Worm (Caenorhabditis elegans) whole organism, mixed stage, embryonic: Measurements from ENCODE around the gene Y75B8A.32.

Source experiments
- M03D4.4 ChIP-seq: sonication (generic microtip); optimal IDR thresholded peaks from 2 replicates; lab custom pipeline; 2017; ENCODE audit warnings: mild to moderate bottlenecking, missing genetic modification characterization, missing compliant biosample characterization
- bed-3 ChIP-seq: fragments of 200-800 bp; sonication (Bioruptor generic); optimal IDR thresholded peaks from 3 replicates; lab custom pipeline; 2018; ENCODE audit warnings: mild to moderate bottlenecking, missing genetic modification characterization, moderate library complexity, missing compliant biosample characterization
- blmp-1 ChIP-seq: fragments of 150-350 bp; optimal IDR thresholded peaks from 2 replicates; lab custom pipeline; 2014; ENCODE audit warnings: missing biosample characterization, missing genetic modification characterization
- ceh-39 ChIP-seq: fragments of 150-350 bp; optimal IDR thresholded peaks from 2 replicates; lab custom pipeline; 2014; ENCODE audit warnings: missing biosample characterization, missing genetic modification characterization
- ceh-43 ChIP-seq: fragments of 200-800 bp; sonication (Bioruptor generic); optimal IDR thresholded peaks from 2 replicates; lab custom pipeline; 2018; ENCODE audit warnings: mild to moderate bottlenecking, missing genetic modification characterization, moderate library complexity, missing compliant biosample characterization
- ceh-83 ChIP-seq: fragments of 200-800 bp; sonication (Bioruptor generic); optimal IDR thresholded peaks from 2 replicates; lab custom pipeline; 2018; ENCODE audit warnings: mild to moderate bottlenecking, missing genetic modification characterization, missing compliant biosample characterization
- cnd-1 ChIP-seq: fragments of 200-800 bp; sonication (Bioruptor generic); optimal IDR thresholded peaks from 2 replicates; lab custom pipeline; 2018; ENCODE audit warnings: mild to moderate bottlenecking, missing genetic modification characterization, missing compliant biosample characterization
- drap-1 ChIP-seq: fragments of 200-800 bp; sonication (Bioruptor generic); optimal IDR thresholded peaks from 3 replicates; lab custom pipeline; 2018; ENCODE audit warnings: mild to moderate bottlenecking, missing genetic modification characterization, missing compliant biosample characterization
- elt-1 ChIP-seq: sonication (generic microtip); optimal IDR thresholded peaks from 2 replicates; lab custom pipeline; 2017; ENCODE audit warnings: missing genetic modification characterization, mild to moderate bottlenecking, missing compliant biosample characterization, antibody characterized with exemption, moderate library complexity, borderline replicate concordance; ENCODE audit not compliant: insufficient read depth
- flh-1 ChIP-seq: fragments of 200-800 bp; sonication (Bioruptor generic); optimal IDR thresholded peaks from 2 replicates; lab custom pipeline; 2018; ENCODE audit warnings: mild to moderate bottlenecking, missing genetic modification characterization, moderate library complexity, missing compliant biosample characterization
- ham-2 ChIP-seq: fragments of 200-800 bp; sonication (Bioruptor generic); optimal IDR thresholded peaks from 2 replicates; lab custom pipeline; 2018; ENCODE audit warnings: mild to moderate bottlenecking, missing genetic modification characterization, missing compliant biosample characterization
- hlh-1 ChIP-seq: fragments of 150-350 bp; optimal IDR thresholded peaks from 2 replicates; lab custom pipeline; 2014; ENCODE audit warnings: missing biosample characterization, missing genetic modification reagents, missing genetic modification characterization
- lin-13 ChIP-seq: fragments of 150-350 bp; optimal IDR thresholded peaks from 2 replicates; lab custom pipeline; 2014; ENCODE audit warnings: missing biosample characterization, missing genetic modification characterization
- lin-32 ChIP-seq: fragments of 200-800 bp; sonication (Bioruptor generic); optimal IDR thresholded peaks from 2 replicates; lab custom pipeline; 2018; ENCODE audit warnings: mild to moderate bottlenecking, missing genetic modification characterization, missing compliant biosample characterization
- lsy-2 ChIP-seq: fragments of 150-350 bp; optimal IDR thresholded peaks from 2 replicates; lab custom pipeline; 2014; ENCODE audit warnings: missing biosample characterization, missing genetic modification characterization
- mab-5 ChIP-seq: fragments of 150-350 bp; optimal IDR thresholded peaks from 2 replicates; lab custom pipeline; 2014; ENCODE audit warnings: missing biosample characterization, missing genetic modification characterization
- mep-1 ChIP-seq: fragments of 150-350 bp; optimal IDR thresholded peaks from 2 replicates; lab custom pipeline; 2017; ENCODE audit warnings: missing biosample characterization, missing genetic modification reagents, missing genetic modification characterization, inconsistent platforms
- mls-2 ChIP-seq: sonication (generic microtip); optimal IDR thresholded peaks from 2 replicates; lab custom pipeline; 2016; ENCODE audit warnings: mild to moderate bottlenecking, missing genetic modification characterization, moderate library complexity, missing compliant biosample characterization
- nhr-12 ChIP-seq: fragments of 150-350 bp; optimal IDR thresholded peaks from 2 replicates; lab custom pipeline; 2014; ENCODE audit warnings: missing biosample characterization, missing genetic modification characterization
- nhr-2 ChIP-seq: fragments of 150-350 bp; optimal IDR thresholded peaks from 2 replicates; lab custom pipeline; 2014; ENCODE audit warnings: missing biosample characterization, missing genetic modification characterization
- nhr-237 ChIP-seq: fragments of 150-350 bp; optimal IDR thresholded peaks from 2 replicates; lab custom pipeline; 2014; ENCODE audit warnings: missing biosample characterization, missing genetic modification characterization
- nhr-28 ChIP-seq: fragments of 150-350 bp; optimal IDR thresholded peaks from 2 replicates; lab custom pipeline; 2014; ENCODE audit warnings: missing biosample characterization, missing genetic modification characterization
- pha-4 ChIP-seq: fragments of 150-350 bp; optimal IDR thresholded peaks from 2 replicates; lab custom pipeline; 2018; ENCODE audit warnings: missing biosample characterization, missing genetic modification reagents, missing genetic modification characterization
- sem-2 ChIP-seq: fragments of 200-800 bp; sonication (Bioruptor generic); optimal IDR thresholded peaks from 2 replicates; lab custom pipeline; 2018; ENCODE audit warnings: mild to moderate bottlenecking, missing genetic modification characterization, missing compliant biosample characterization
- snpc-4 ChIP-seq: fragments of 150-350 bp; optimal IDR thresholded peaks from 2 replicates; lab custom pipeline; 2014; ENCODE audit warnings: missing biosample characterization, missing genetic modification characterization
- tbx-8 ChIP-seq: fragments of 200-800 bp; sonication (Bioruptor generic); optimal IDR thresholded peaks from 2 replicates; lab custom pipeline; 2018; ENCODE audit warnings: mild to moderate bottlenecking, missing genetic modification characterization, moderate library complexity, missing compliant biosample characterization
- unc-120 ChIP-seq: sonication (generic microtip); optimal IDR thresholded peaks from 2 replicates; lab custom pipeline; 2017; ENCODE audit warnings: missing genetic modification characterization, missing compliant biosample characterization; ENCODE audit not compliant: poor library complexity, severe bottlenecking
- unc-39 ChIP-seq: fragments of 150-350 bp; optimal IDR thresholded peaks from 2 replicates; lab custom pipeline; 2014; ENCODE audit warnings: missing biosample characterization, missing genetic modification characterization
- unc-62 ChIP-seq: fragments of 150-350 bp; optimal IDR thresholded peaks from 2 replicates; lab custom pipeline; 2014; ENCODE audit warnings: missing biosample characterization, missing genetic modification reagents, missing genetic modification characterization
- zip-8 ChIP-seq: fragments of 150-350 bp; optimal IDR thresholded peaks from 2 replicates; lab custom pipeline; 2014; ENCODE audit warnings: missing biosample characterization, missing genetic modification characterization
- ztf-11 ChIP-seq: fragments of 150-350 bp; optimal IDR thresholded peaks from 2 replicates; lab custom pipeline; 2014; ENCODE audit warnings: missing biosample characterization, missing genetic modification characterization

Y75B8A.32 gene

DNA sequence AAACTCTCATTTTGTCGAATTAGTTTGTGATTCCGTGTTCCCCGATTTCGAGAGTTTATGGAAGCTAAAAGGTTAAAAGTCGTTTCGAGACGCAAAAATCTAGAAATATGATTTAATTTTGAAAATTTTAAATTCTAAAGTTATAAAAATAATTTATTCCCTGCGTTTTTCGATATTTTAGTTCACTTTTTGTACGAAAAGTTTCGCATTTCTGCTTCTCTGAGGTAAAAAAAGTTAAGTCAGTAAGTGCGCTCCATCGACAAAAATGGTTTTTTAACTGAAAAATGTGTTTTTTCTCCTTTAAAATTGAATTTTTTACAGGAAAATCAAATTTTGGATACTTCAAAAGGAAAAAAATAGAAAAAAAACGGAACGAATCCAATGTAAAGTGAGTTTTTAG lies 24.9 kb downstream of the Y75B8A.32 start, which contains the start of gene zip-1:
Gene zip-1, plus strand, starts transcription at position 301 of the 400 bp plus-strand sequence.
- TF ChIP-seq ceh-83 (no peak), unc-62 (GFP tag; lab: Kevin White, UChicago) (no peak), nhr-12 (tag; lab: Kevin White, UChicago) (no peak), drap-1 (GFP tag; lab: Kevin White, UChicago) (no peak), flh-1 (no peak), pha-4 (tag; lab: Kevin White, UChicago) (no peak), bed-3 (GFP tag; lab: Kevin White, UChicago) (no peak), snpc-4 (no peak), unc-39 (tag; lab: Kevin White, UChicago) (no peak), ztf-11 (tag; lab: Kevin White, UChicago) (no peak), sem-2 (no peak)

- TF ChIP-seq lin-13 (tag; lab: Kevin White, UChicago) (no peak), pha-4 (tag; lab: Kevin White, UChicago) (no peak), tbx-8 (GFP tag; lab: Kevin White, UChicago) (no peak), unc-120 (no peak), cnd-1 (tag; lab: Kevin White, UChicago) (no peak)
- TF ChIP-seq, all 35 proteins: peak for 0
These were observed 27.1 kb downstream of the Y75B8A.32 start for ce11 chrIII:12331300-12331699.

DNA sequence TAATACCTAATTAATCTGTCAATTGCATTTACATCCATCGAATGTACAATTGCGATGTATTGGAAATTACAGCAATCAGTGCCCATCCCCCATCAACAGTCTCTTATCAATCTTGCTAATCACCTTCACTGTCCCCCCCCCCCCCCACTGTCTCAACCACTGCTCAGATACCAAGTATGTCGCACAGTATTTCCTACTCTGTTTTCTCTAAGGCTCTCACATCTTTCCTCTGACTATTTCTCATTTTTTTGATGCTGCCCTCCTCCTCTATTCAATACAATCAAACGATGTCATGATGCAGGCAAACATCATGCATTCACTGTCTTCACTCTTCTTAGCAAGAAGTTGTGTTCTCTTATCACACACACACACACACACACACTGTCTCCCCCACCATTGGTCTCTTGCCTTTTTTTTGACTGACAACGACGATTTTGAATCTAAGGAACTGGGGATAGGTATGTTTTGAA lies 30.8 kb downstream of the Y75B8A.32 start, which contains the start of the genes zip-12 and Y75B8A.63:
Gene zip-12, plus strand, starts transcription at position 387 of the 470 bp plus-strand sequence.
Gene Y75B8A.63, plus strand, starts transcription at position 420 of the 470 bp plus-strand sequence.
- TF ChIP-seq mep-1 (tag; lab: Kevin White, UChicago): no peak
- TF ChIP-seq mls-2 (tag; lab: Kevin White, UChicago): no peak
- no peak for TF ChIP-seq zip-8 (tag; lab: Kevin White, UChicago)
- TF ChIP-seq mab-5: no peak
- no peak for TF ChIP-seq pha-4 (tag; lab: Kevin White, UChicago)
- no peak for TF ChIP-seq nhr-237 (tag; lab: Kevin White, UChicago)
- TF ChIP-seq ceh-43 (GFP tag; lab: Kevin White, UChicago): no peak
- no peak for TF ChIP-seq lsy-2 (tag; lab: Kevin White, UChicago)
- no peak for TF ChIP-seq nhr-28 (tag; lab: Kevin White, UChicago)
- TF ChIP-seq nhr-12 (tag; lab: Kevin White, UChicago): no peak
- no peak for TF ChIP-seq unc-120

DNA sequence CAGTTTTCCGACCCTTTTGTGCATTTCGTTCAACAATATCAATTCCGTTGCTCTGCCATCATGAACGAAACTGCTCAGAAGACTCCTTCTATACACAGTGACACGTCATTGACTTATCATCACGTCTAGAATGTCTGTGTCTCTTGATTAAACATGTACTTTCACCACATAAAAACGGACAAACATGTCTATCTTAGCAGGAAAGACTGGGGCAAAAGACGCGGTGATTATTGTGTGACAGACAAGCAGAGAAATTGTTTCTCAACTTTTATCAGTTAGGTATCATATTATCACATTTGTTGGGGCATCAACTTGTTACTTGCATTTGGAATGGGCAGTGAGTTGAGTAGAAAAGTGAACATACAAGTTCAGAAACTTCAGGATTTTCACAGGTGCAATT lies 33.1 kb downstream of the Y75B8A.32 start:
- no peak for TF ChIP-seq pha-4 (tag; lab: Kevin White, UChicago)
- TF ChIP-seq lsy-2 (tag; lab: Kevin White, UChicago): no peak
- no peak for TF ChIP-seq unc-39 (tag; lab: Kevin White, UChicago)
- TF ChIP-seq unc-120: no peak
- no peak for TF ChIP-seq nhr-2
- no peak for TF ChIP-seq unc-62 (GFP tag; lab: Kevin White, UChicago)
- TF ChIP-seq mab-5: no peak
- no peak for TF ChIP-seq lin-32
- TF ChIP-seq ceh-83: no peak
- TF ChIP-seq zip-8 (tag; lab: Kevin White, UChicago): no peak
- no peak for TF ChIP-seq ham-2 (GFP tag; lab: Kevin White, UChicago)
- TF ChIP-seq mls-2 (tag; lab: Kevin White, UChicago): no peak

DNA sequence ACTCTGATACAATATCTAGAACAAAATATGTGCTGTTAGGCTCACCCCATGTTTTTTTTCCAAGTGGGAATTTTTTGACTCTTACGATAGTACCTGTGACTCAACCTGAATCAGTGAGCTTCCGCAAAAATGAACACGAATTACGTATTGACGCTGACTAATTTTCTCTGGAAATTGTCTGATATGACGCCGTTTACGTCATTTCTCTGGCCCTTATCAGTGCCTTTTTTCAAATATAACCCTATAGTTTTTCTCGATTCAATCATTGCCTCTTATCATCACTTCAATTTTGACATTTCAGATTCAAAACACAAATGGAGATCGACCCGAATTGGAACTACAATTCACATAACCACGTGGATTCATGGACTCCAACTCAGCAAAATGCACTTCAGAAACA lies 39.6 kb downstream of the Y75B8A.32 start, which contains the start of gene Y75B8A.28:
Gene Y75B8A.28, plus strand, starts transcription at position 296 of the 400 bp plus-strand sequence.
- TF ChIP-seq tbx-8 (GFP tag; lab: Kevin White, UChicago) (no peak), unc-62 (GFP tag; lab: Kevin White, UChicago) (no peak), drap-1 (GFP tag; lab: Kevin White, UChicago) (no peak), nhr-28 (tag; lab: Kevin White, UChicago) (no peak), M03D4.4 (tag; lab: Kevin White, UChicago) (no peak), flh-1 (no peak), ceh-43 (GFP tag; lab: Kevin White, UChicago) (no peak), zip-8 (tag; lab: Kevin White, UChicago) (no peak), ceh-83 (no peak), unc-39 (tag; lab: Kevin White, UChicago) (no peak), cnd-1 (tag; lab: Kevin White, UChicago) (no peak), blmp-1 (tag; lab: Kevin White, UChicago) (no peak), mep-1 (tag; lab: Kevin White, UChicago) (no peak)
- TF ChIP-seq, all 35 proteins: peak for 0

- TF ChIP-seq ham-2 (GFP tag; lab: Kevin White, UChicago) (no peak), cnd-1 (tag; lab: Kevin White, UChicago) (no peak), mab-5 (no peak), M03D4.4 (tag; lab: Kevin White, UChicago) (no peak), nhr-2 (no peak), drap-1 (GFP tag; lab: Kevin White, UChicago) (no peak), bed-3 (GFP tag; lab: Kevin White, UChicago) (no peak), unc-120 (no peak), ceh-43 (GFP tag; lab: Kevin White, UChicago) (no peak), elt-1 (no peak), mls-2 (tag; lab: Kevin White, UChicago) (no peak), ceh-39 (tag; lab: Kevin White, UChicago) (no peak), hlh-1 (tag; lab: Kevin White, UChicago) (no peak), nhr-28 (tag; lab: Kevin White, UChicago) (no peak)
These were observed 40.9 kb downstream of the Y75B8A.32 start for ce11 chrIII:12317492-12317891.
